Worm (Caenorhabditis elegans) whole organism, L1 larva: ENCODE results near the gene R07E5.7.

Experiments used
- C04F5.9 ChIP-seq: sonication (generic microtip); optimal IDR thresholded peaks from 2 replicates; lab custom pipeline; 2016; ENCODE audit warnings: missing genetic modification characterization, missing compliant biosample characterization
- C16A3.4 ChIP-seq: fragments of 150-350 bp; optimal IDR thresholded peaks from 2 replicates; lab custom pipeline; 2014; ENCODE audit warnings: missing biosample characterization, missing genetic modification characterization
- C34B4.2 ChIP-seq: sonication (generic microtip); optimal IDR thresholded peaks from 2 replicates; lab custom pipeline; 2017; ENCODE audit warnings: mild to moderate bottlenecking, missing genetic modification characterization, missing compliant biosample characterization
- Y116A8C.19 ChIP-seq: sonication (generic microtip); optimal IDR thresholded peaks from 2 replicates; lab custom pipeline; 2016; ENCODE audit warnings: missing compliant biosample characterization, missing genetic modification characterization, borderline replicate concordance
- blmp-1 ChIP-seq: fragments of 150-350 bp; optimal IDR thresholded peaks from 2 replicates; lab custom pipeline; 2014; ENCODE audit warnings: missing biosample characterization, missing genetic modification characterization
- ceh-82 ChIP-seq, 3 experiments: fragments of 150-350 bp in 1 of 3; sonication (generic microtip) in 2 of 3; optimal IDR thresholded peaks; 2 replicates each; lab custom pipeline; 2014 to 2017; ENCODE audit warnings: missing biosample characterization in 3 of 3, missing genetic modification characterization in 3 of 3
- ceh-90 ChIP-seq: sonication (generic microtip); optimal IDR thresholded peaks from 2 replicates; lab custom pipeline; 2016; ENCODE audit warnings: missing genetic modification characterization, missing compliant biosample characterization
- efl-1 ChIP-seq, 4 experiments: fragments of 150-350 bp; optimal IDR thresholded peaks in 3 of 4; peaks in 1 of 4; 1 replicate in 1 of 4; 2 replicates in 3 of 4; lab custom pipeline; 2014; ENCODE audit warnings: missing biosample characterization in 2 of 4, missing genetic modification characterization in 2 of 4, missing genetic modification reagents in 2 of 4
- efl-3 ChIP-seq: fragments of 200-800 bp; sonication (Bioruptor generic); optimal IDR thresholded peaks from 2 replicates; lab custom pipeline; 2018; ENCODE audit warnings: mild to moderate bottlenecking, missing genetic modification characterization, missing compliant biosample characterization
- egl-13 ChIP-seq: sonication (generic microtip); optimal IDR thresholded peaks from 2 replicates; lab custom pipeline; 2016; ENCODE audit warnings: missing genotype, missing genetic modification reagents, missing genetic modification characterization, missing compliant biosample characterization
- ets-5 ChIP-seq: fragments of 200-800 bp; sonication (Bioruptor generic); IDR thresholded peaks from 2 replicates; pipeline ENCODE4 v1.3.6; 2022; ENCODE audit warnings: missing genetic modification characterization, missing compliant biosample characterization
- fkh-8 ChIP-seq: sonication (generic microtip); optimal IDR thresholded peaks from 2 replicates; lab custom pipeline; 2016; ENCODE audit warnings: mild to moderate bottlenecking, missing genetic modification characterization, missing compliant biosample characterization
- grh-1 ChIP-seq: fragments of 200-800 bp; sonication (Bioruptor generic); IDR thresholded peaks from 2 replicates; pipeline ENCODE4 v1.3.6; 2022; ENCODE audit warnings: missing genetic modification reagents, missing genetic modification characterization, missing compliant biosample characterization
- hlh-17 ChIP-seq: fragments of 200-800 bp; sonication (Bioruptor generic); optimal IDR thresholded peaks from 2 replicates; lab custom pipeline; 2018; ENCODE audit warnings: missing genetic modification characterization, mild to moderate bottlenecking, missing compliant biosample characterization, moderate library complexity, borderline replicate concordance
- lin-14 ChIP-seq: fragments of 200-800 bp; sonication (Bioruptor generic); optimal IDR thresholded peaks from 2 replicates; lab custom pipeline; 2018; ENCODE audit warnings: mild to moderate bottlenecking, missing genetic modification characterization, moderate library complexity, missing compliant biosample characterization
- lin-15B ChIP-seq: fragments of 150-350 bp; sonication (generic microtip); optimal IDR thresholded peaks from 3 replicates; lab custom pipeline; 2014; ENCODE audit warnings: missing biosample characterization, missing genetic modification characterization
- lin-39 ChIP-seq: fragments of 150-350 bp; optimal IDR thresholded peaks from 2 replicates; lab custom pipeline; 2014; ENCODE audit warnings: missing biosample characterization, missing genetic modification reagents, missing genetic modification characterization
- lir-3 ChIP-seq: sonication (generic microtip); optimal IDR thresholded peaks from 2 replicates; lab custom pipeline; 2016; ENCODE audit warnings: mild to moderate bottlenecking, missing genetic modification characterization, moderate library complexity, missing compliant biosample characterization; ENCODE audit not compliant: poor library complexity
- lsy-2 ChIP-seq, 2 experiments: fragments of 150-350 bp; optimal IDR thresholded peaks; 2 replicates each; lab custom pipeline; 2014; ENCODE audit warnings: missing biosample characterization in 2 of 2, missing genetic modification characterization in 2 of 2
- mab-9 ChIP-seq: fragments of 200-800 bp; sonication (Bioruptor generic); IDR thresholded peaks from 2 replicates; pipeline ENCODE4 v1.3.6; 2022; ENCODE audit warnings: missing genetic modification reagents, missing genetic modification characterization, missing compliant biosample characterization
- mdl-1 ChIP-seq, 2 experiments: fragments of 150-350 bp; optimal IDR thresholded peaks; 2 replicates each; lab custom pipeline; 2014 to 2017; ENCODE audit warnings: missing biosample characterization in 2 of 2, missing genetic modification characterization in 2 of 2, inconsistent platforms in 1 of 2
- mep-1 ChIP-seq: fragments of 150-350 bp; optimal IDR thresholded peaks from 2 replicates; lab custom pipeline; 2014; ENCODE audit warnings: missing biosample characterization, missing genetic modification characterization
- nhr-19 ChIP-seq: fragments of 200-800 bp; sonication (Bioruptor generic); conservative IDR thresholded peaks from 2 replicates; pipeline ENCODE4 v1.3.6; 2022; ENCODE audit warnings: missing genetic modification characterization, missing compliant biosample characterization
- nhr-20 ChIP-seq: sonication (generic microtip); optimal IDR thresholded peaks from 2 replicates; lab custom pipeline; 2016; ENCODE audit warnings: mild to moderate bottlenecking, missing genetic modification characterization, missing compliant biosample characterization
- nhr-47 ChIP-seq: sonication (generic microtip); optimal IDR thresholded peaks from 2 replicates; lab custom pipeline; 2016; ENCODE audit warnings: mild to moderate bottlenecking, missing genetic modification characterization, moderate library complexity, missing compliant biosample characterization
- nhr-71 ChIP-seq: sonication (generic microtip); optimal IDR thresholded peaks from 2 replicates; lab custom pipeline; 2016; ENCODE audit warnings: mild to moderate bottlenecking, missing genetic modification characterization, moderate library complexity, missing compliant biosample characterization
- nhr-76 ChIP-seq: sonication (generic microtip); optimal IDR thresholded peaks from 2 replicates; lab custom pipeline; 2017; ENCODE audit warnings: missing biosample characterization, missing genetic modification characterization
- nhr-77 ChIP-seq: fragments of 150-350 bp; optimal IDR thresholded peaks from 2 replicates; lab custom pipeline; 2014; ENCODE audit warnings: missing biosample characterization, missing genetic modification characterization
- nhr-84 ChIP-seq: sonication (generic microtip); optimal IDR thresholded peaks from 2 replicates; lab custom pipeline; 2017; ENCODE audit warnings: missing biosample characterization, missing genetic modification characterization
- nhr-85 ChIP-seq: sonication (generic microtip); peaks from one replicate; lab custom pipeline; 2016; ENCODE audit warnings: missing genetic modification characterization, inconsistent platforms, missing compliant biosample characterization
- nhr-90 ChIP-seq: sonication (generic microtip); optimal IDR thresholded peaks from 2 replicates; lab custom pipeline; 2016; ENCODE audit warnings: mild to moderate bottlenecking, missing genetic modification characterization, missing compliant biosample characterization; ENCODE audit not compliant: poor library complexity
- pax-3 ChIP-seq: fragments of 200-800 bp; sonication (Bioruptor generic); optimal IDR thresholded peaks from 2 replicates; lab custom pipeline; 2018; ENCODE audit warnings: mild to moderate bottlenecking, missing genetic modification characterization, moderate library complexity, missing compliant biosample characterization
- pqm-1 ChIP-seq: sonication (generic microtip); optimal IDR thresholded peaks from 3 replicates; lab custom pipeline; 2017; ENCODE audit warnings: missing biosample characterization, missing genetic modification characterization
- snpc-4 ChIP-seq: fragments of 150-350 bp; optimal IDR thresholded peaks from 2 replicates; lab custom pipeline; 2014; ENCODE audit warnings: missing biosample characterization, missing genetic modification characterization
- snu-23 ChIP-seq: sonication (generic microtip); optimal IDR thresholded peaks from 2 replicates; lab custom pipeline; 2016; ENCODE audit warnings: missing genetic modification characterization, missing compliant biosample characterization
- sptf-1 ChIP-seq: fragments of 150-350 bp; optimal IDR thresholded peaks from 2 replicates; lab custom pipeline; 2014; ENCODE audit warnings: missing biosample characterization, missing genetic modification characterization
- swsn-7 ChIP-seq: sonication (generic microtip); optimal IDR thresholded peaks from 2 replicates; lab custom pipeline; 2016; ENCODE audit warnings: missing genetic modification characterization, missing compliant biosample characterization
- tbx-2 ChIP-seq: sonication (generic microtip); optimal IDR thresholded peaks from 2 replicates; lab custom pipeline; 2016; ENCODE audit warnings: missing genetic modification characterization, missing compliant biosample characterization
- unc-30 ChIP-seq: sonication (generic microtip); optimal IDR thresholded peaks from 2 replicates; lab custom pipeline; 2017; ENCODE audit warnings: missing biosample characterization, missing genetic modification characterization
- unc-86 ChIP-seq: sonication (generic microtip); optimal IDR thresholded peaks from 2 replicates; lab custom pipeline; 2016; ENCODE audit warnings: missing genetic modification characterization, missing compliant biosample characterization
- vab-15 ChIP-seq: sonication (generic microtip); optimal IDR thresholded peaks from 2 replicates; lab custom pipeline; 2017; ENCODE audit warnings: missing genotype, mild to moderate bottlenecking, missing genetic modification characterization, missing compliant biosample characterization
- xbp-1 ChIP-seq: sonication (generic microtip); optimal IDR thresholded peaks from 2 replicates; lab custom pipeline; 2016; ENCODE audit warnings: missing genetic modification characterization, missing compliant biosample characterization
- zag-1 ChIP-seq: fragments of 150-350 bp; optimal IDR thresholded peaks from 2 replicates; lab custom pipeline; 2014; ENCODE audit warnings: missing biosample characterization, missing genetic modification characterization
- ztf-11 ChIP-seq, 2 experiments: sonication (generic microtip); optimal IDR thresholded peaks; 2 replicates each; lab custom pipeline; 2016 to 2017; ENCODE audit warnings: missing genetic modification characterization in 2 of 2, missing biosample characterization in 1 of 2, missing compliant biosample characterization in 1 of 2

Gene R07E5.7

DNA sequence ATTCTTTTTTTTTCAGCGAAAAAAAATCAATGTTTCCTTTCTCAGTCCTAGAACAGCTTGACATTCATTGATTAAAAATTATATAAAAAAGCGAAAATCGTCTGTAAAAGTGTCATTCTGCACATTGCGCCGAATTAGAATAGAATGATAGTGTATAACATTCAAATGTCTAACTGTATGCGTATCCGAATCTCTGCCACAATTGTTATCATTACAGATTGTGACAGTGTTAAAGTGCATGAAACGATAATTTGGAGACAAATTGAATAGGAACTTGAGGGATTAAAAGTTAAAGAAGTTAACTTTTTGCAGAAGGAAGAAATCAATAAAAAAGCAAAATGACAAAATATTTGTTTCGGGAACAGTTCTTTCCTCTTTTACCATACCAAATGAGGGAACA, 49.4 kb upstream of the R07E5.7 start:
- TF ChIP-seq nhr-76 (tag; lab: Kevin White, UChicago) (no peak), ztf-11 (tag; optimal IDR thresholded peaks at IDR 0.05; lab: Kevin White, UChicago) (no peak), nhr-71 (tag; lab: Kevin White, UChicago) (no peak), lir-3 (tag; lab: Kevin White, UChicago) (no peak), snpc-4 (tag; lab: Kevin White, UChicago) (no peak), lin-15B (tag; lab: Kevin White, UChicago) (no peak), nhr-84 (no peak), vab-15 (tag; lab: Kevin White, UChicago) (no peak), hlh-17 (GFP tag; lab: Kevin White, UChicago) (no peak), mdl-1 (tag; optimal IDR thresholded peaks at IDR 0.05; lab: Kevin White, UChicago) (no peak)
- TF ChIP-seq, all 84 proteins: peak for 0

DNA sequence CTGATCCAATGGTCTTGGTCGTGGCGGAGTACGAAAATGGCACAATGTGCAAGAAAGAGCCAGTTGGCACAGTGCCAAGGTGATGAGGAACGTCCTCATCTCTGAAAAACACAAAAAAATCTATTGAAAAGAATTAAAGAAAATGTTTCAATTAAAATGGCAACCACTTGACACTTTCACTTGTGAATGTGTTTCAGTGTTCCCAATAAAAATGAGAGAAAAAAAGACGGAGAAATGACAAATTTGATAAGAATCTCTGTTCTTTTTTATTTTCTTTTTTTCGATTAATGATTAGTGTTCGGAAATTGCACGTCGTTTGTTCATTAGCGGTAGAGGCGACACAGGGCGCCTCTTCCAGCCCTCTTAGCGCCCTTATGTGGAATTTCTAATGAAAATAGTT, 48.3 kb upstream of the R07E5.7 start, which contains the start of gene ndg-4:
ndg-4 (minus strand) TSS at position 101 of the 400 bp plus-strand sequence.
- no peak for TF ChIP-seq ceh-82 (tag; optimal IDR thresholded peaks at IDR 0.05; lab: Kevin White, UChicago)
- peak; percentile 17 for TF ChIP-seq blmp-1 (tag; lab: Kevin White, UChicago)

DNA sequence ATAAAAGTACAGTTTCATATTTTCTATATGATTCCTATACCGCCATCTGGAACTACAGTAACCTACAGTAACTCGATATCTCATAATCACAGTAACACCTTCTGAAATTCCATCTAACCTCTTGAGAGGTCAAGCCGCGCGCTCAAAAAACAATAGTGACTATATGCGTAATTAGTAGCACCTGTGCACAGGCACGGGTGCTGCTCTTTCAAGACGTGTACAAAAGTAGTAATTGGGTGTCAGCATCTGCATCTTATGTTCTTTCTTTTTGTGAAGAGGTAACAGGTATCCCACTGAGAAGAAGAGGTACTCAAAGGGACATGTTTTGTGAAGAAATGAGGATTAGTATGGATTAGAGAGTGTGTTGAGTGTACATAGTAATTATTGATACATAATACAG, 42.4 kb upstream of the R07E5.7 start:
- TF ChIP-seq nhr-77 (tag; lab: Kevin White, UChicago) (no peak), nhr-47 (no peak), fkh-8 (tag; lab: Kevin White, UChicago) (no peak), C04F5.9 (tag; lab: Kevin White, UChicago) (no peak), C34B4.2 (no peak), unc-30 (no peak), grh-1 (GFP tag; lab: Robert Waterston, UW) (no peak), ceh-90 (tag; lab: Kevin White, UChicago) (no peak), nhr-84 (no peak), pqm-1 (tag; lab: Kevin White, UChicago) (no peak)

ce11 chrIII:4460242-4460641, 41.3 kb upstream of the R07E5.7 start:
- TF ChIP-seq ets-5 (GFP tag; lab: Robert Waterston, UW): no peak
- peak; percentile 58 for TF ChIP-seq fkh-8 (tag; lab: Kevin White, UChicago)
- TF ChIP-seq lin-14: peak; percentile 63
- TF ChIP-seq zag-1 (tag; lab: Kevin White, UChicago): no peak
- TF ChIP-seq nhr-90: no peak
- no peak for TF ChIP-seq lir-3 (tag; lab: Kevin White, UChicago)
- TF ChIP-seq ceh-82 (tag; optimal IDR thresholded peaks at IDR 0.05; lab: Kevin White, UChicago): peak in 1 of 3 experiments; percentile 3
- TF ChIP-seq egl-13 (tag; lab: Kevin White, UChicago): peak; percentile 0
- TF ChIP-seq lsy-2 (tag; optimal IDR thresholded peaks at IDR 0.05; lab: Kevin White, UChicago): peak in 1 of 2 experiments; percentile 5

ce11 chrIII:4456579-4456978, 37.6 kb upstream of the R07E5.7 start:
- peak; percentile 2 for TF ChIP-seq pax-3 (tag; lab: Kevin White, UChicago)
- peak; percentile 53 for TF ChIP-seq mep-1 (tag; lab: Kevin White, UChicago)
- peak; percentile 96 for TF ChIP-seq nhr-85 (tag; lab: Kevin White, UChicago)
- peak; percentile 1 for TF ChIP-seq tbx-2
- TF ChIP-seq fkh-8 (tag; lab: Kevin White, UChicago): peak; percentile 44
- peak; percentile 40 for TF ChIP-seq xbp-1 (tag; lab: Kevin White, UChicago)
- no peak for TF ChIP-seq Y116A8C.19
- no peak for TF ChIP-seq lin-39 (tag; lab: Kevin White, UChicago)
- peak; percentile 64 for TF ChIP-seq nhr-71 (tag; lab: Kevin White, UChicago)
- TF ChIP-seq nhr-47: peak; percentile 36
- TF ChIP-seq efl-3: no peak
- TF ChIP-seq snu-23 (GFP tag; lab: Kevin White, UChicago): peak; percentile 28
- TF ChIP-seq grh-1 (GFP tag; lab: Robert Waterston, UW): peak; percentile 81
- TF ChIP-seq C16A3.4 (tag; lab: Kevin White, UChicago): no peak
- peak; percentile 24 to 41 for TF ChIP-seq efl-1 (optimal IDR thresholded peaks at IDR 0.05; lab: Kevin White, UChicago)
- TF ChIP-seq efl-1 (GFP tag; optimal IDR thresholded peaks at IDR 0.05 in 1 of 2; lab: Kevin White, UChicago): no peak
- no peak for TF ChIP-seq sptf-1 (tag; lab: Kevin White, UChicago)
- peak; percentile 6 for TF ChIP-seq nhr-20 (tag; lab: Kevin White, UChicago)
- peak; percentile 2 for TF ChIP-seq blmp-1 (tag; lab: Kevin White, UChicago)
- peak; percentile 57 for TF ChIP-seq swsn-7 (tag; lab: Kevin White, UChicago)
- peak; percentile 23 for TF ChIP-seq unc-86 (tag; lab: Kevin White, UChicago)
- TF ChIP-seq lsy-2 (tag; optimal IDR thresholded peaks at IDR 0.05; lab: Kevin White, UChicago): peak; percentile 63 to 85
- TF ChIP-seq mab-9 (GFP tag; lab: Robert Waterston, UW): no peak
- peak; percentile 72 for TF ChIP-seq lin-14
- peak; percentile 23; the same call in 1 of the 2 replicates for TF ChIP-seq nhr-19
- TF ChIP-seq, all 84 proteins: peak for 18
